Worm (Caenorhabditis elegans): ENCODE results near the gene ikke-1.
A peak's percentile ranks its signal among the peaks of the same experiment; 100 is the strongest.

The ikke-1 gene

DNA sequence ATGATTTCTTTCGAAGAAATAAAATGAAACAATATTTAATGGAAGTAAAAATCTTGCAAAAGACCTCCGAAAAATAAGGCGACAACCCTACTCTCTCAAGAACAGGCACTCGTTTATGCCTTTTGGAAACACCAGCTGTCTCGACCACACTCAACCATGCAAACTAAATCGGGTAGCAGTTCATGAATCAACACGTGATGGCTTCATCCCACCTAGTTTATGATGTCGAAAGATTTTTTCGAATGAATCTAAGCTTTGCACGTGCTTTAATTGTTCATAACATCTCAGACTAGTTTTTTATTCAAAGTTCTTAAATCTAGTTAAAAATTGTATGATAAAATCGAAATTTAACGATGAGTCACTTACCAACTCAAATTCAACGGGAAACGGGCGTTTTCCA lies 2.8 kb upstream of the ikke-1 start:
- TF ChIP-seq lin-26 (GFP tag; IDR thresholded peaks at IDR 0.05) = peak; percentile 19; the same call in 1 of the 2 replicates
- TF ChIP-seq tbp1 (GFP tag; optimal IDR thresholded peaks at IDR 0.05) = peak; percentile 11
- no peak for TF ChIP-seq ceh-27 (GFP tag; optimal IDR thresholded peaks at IDR 0.05)
- TF ChIP-seq ama-1 (optimal IDR thresholded peaks at IDR 0.05) = peak; percentile 87
- no peak for TF ChIP-seq ama-1 (GFP tag; optimal IDR thresholded peaks at IDR 0.05)

- TF ChIP-seq tbp1 (GFP tag; optimal IDR thresholded peaks at IDR 0.05) (peak; percentile 36), ceh-40 (GFP tag; IDR thresholded peaks at IDR 0.05) (peak; percentile 72; the same call in 1 of the 2 replicates), hsf-1 (GFP tag; IDR thresholded peaks at IDR 0.05) (peak; percentile 47), hmg-1.2 (GFP tag; IDR thresholded peaks at IDR 0.05) (peak; percentile 83; the same call in 1 of the 2 replicates), pha-4 (tag; optimal IDR thresholded peaks at IDR 0.05) (no peak), snpc-1.1 (tag; optimal IDR thresholded peaks at IDR 0.05; ENCODE audit: insufficient read depth) (no peak), K12H6.12 (tag; optimal IDR thresholded peaks at IDR 0.05) (peak; percentile 29), B0019.2 (GFP tag; conservative IDR thresholded peaks at IDR 0.05) (peak; percentile 59; the same call in 1 of the 2 replicates), attf-6 (GFP tag; IDR thresholded peaks at IDR 0.05) (no peak), chd-7 (tag; optimal IDR thresholded peaks at IDR 0.05) (peak; percentile 76), dpff-1 (tag; optimal IDR thresholded peaks at IDR 0.05) (no peak), ceh-79 (tag; optimal IDR thresholded peaks at IDR 0.05) (peak; percentile 38), B0336.3 (GFP tag; IDR thresholded peaks at IDR 0.05) (peak; percentile 58; the same call in 1 of the 2 replicates), Y79H2A.3 (GFP tag; conservative IDR thresholded peaks at IDR 0.05) (no peak), F23B12.7 (tag; optimal IDR thresholded peaks at IDR 0.05; ENCODE audit: insufficient read depth) (peak; percentile 3), cebp-1 (GFP tag; IDR thresholded peaks at IDR 0.05) (no peak), cebp-1 (tag; optimal IDR thresholded peaks at IDR 0.05) (peak; percentile 70), athp-1 (tag; optimal IDR thresholded peaks at IDR 0.05) (no peak), lsl-1 (GFP tag; optimal IDR thresholded peaks at IDR 0.05) (no peak), ztf-3 (GFP tag; optimal IDR thresholded peaks at IDR 0.05) (peak; percentile 60), fkh-3 (tag; optimal IDR thresholded peaks at IDR 0.05) (no peak), Y95B8A.8 (GFP tag; IDR thresholded peaks at IDR 0.05) (peak; percentile 21; the same call in 1 of the 2 replicates), egrh-3 (GFP tag; IDR thresholded peaks at IDR 0.05) (0 out of 2 replicates have a peak, but pooled peaks have one; percentile 19), C17E4.6 (GFP tag; IDR thresholded peaks at IDR 0.05) (no peak), lin-54 (GFP tag; optimal IDR thresholded peaks at IDR 0.05) (peak; percentile 49), attf-5 (GFP tag; optimal IDR thresholded peaks at IDR 0.05) (peak; percentile 68), Y56A3A.18 (GFP tag; IDR thresholded peaks at IDR 0.05) (peak; percentile 78; the same call in 1 of the 2 replicates), madf-6 (GFP tag; IDR thresholded peaks at IDR 0.05) (0 out of 2 replicates have a peak, but pooled peaks have one; percentile 11), nhr-120 (GFP tag; IDR thresholded peaks at IDR 0.05) (no peak), hmg-20 (GFP tag; IDR thresholded peaks at IDR 0.05) (no peak), dpl-1 (GFP tag; optimal IDR thresholded peaks at IDR 0.05) (no peak), bed-1 (GFP tag; IDR thresholded peaks at IDR 0.05) (no peak), nhr-90 (tag; optimal IDR thresholded peaks at IDR 0.05) (peak; percentile 45), ceh-100 (GFP tag; IDR thresholded peaks at IDR 0.05) (peak; percentile 59), nhr-80 (tag; optimal IDR thresholded peaks at IDR 0.05) (peak; percentile 49), ztf-18 (tag; optimal IDR thresholded peaks at IDR 0.05) (no peak), egl-18 (GFP tag; IDR thresholded peaks at IDR 0.05) (0 out of 2 replicates have a peak, but pooled peaks have one; percentile 21), Y53G8AR.9 (GFP tag; conservative IDR thresholded peaks at IDR 0.05) (no peak), ztf-25 (GFP tag; IDR thresholded peaks at IDR 0.05) (no peak), lin-26 (GFP tag; IDR thresholded peaks at IDR 0.05) (0 out of 2 replicates have a peak, but pooled peaks have one; percentile 53), mcd-1 (GFP tag; IDR thresholded peaks at IDR 0.05) (peak; percentile 68), ceh-27 (GFP tag; optimal IDR thresholded peaks at IDR 0.05) (peak; percentile 45), nfyb-1 (GFP tag; IDR thresholded peaks at IDR 0.05) (peak; percentile 81), somi-1 (GFP tag; optimal IDR thresholded peaks at IDR 0.05) (no peak)
Observed at ce11 chrIII:9052371-9052978, 2.0 kb upstream of the ikke-1 start.
